Worm (Caenorhabditis elegans): ENCODE results near the gene srh-264.

The srh-264 gene

DNA sequence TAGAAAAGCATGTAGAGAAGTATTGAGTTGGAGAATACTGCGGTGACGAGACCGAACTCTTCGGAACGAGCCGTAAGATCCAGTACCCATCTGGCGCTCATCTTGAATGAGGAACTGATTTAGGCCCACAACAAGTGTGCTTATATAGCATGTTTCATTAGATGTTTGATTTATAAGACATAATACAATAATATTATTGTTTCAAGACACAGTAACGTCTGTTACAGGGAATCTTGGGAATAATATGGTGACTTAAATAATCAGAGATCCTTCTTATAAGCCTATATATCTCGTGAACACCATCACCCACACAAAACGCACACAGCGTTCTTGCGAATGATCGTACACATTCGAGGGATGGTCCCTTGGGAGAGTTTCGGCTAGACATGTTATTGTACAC, 30.2 kb upstream of the srh-264 start, which contains the start of gene str-88:
Gene str-88 (minus strand): TSS at position 101 of the 400 bp plus-strand sequence.
- TF ChIP-seq nhr-11 (tag; optimal IDR thresholded peaks at IDR 0.05): no peak
- no peak for TF ChIP-seq ztf-1 (GFP tag; conservative IDR thresholded peaks at IDR 0.05)
- no peak for TF ChIP-seq ztf-11 (tag; optimal IDR thresholded peaks at IDR 0.05)
- TF ChIP-seq ceh-16 (tag; optimal IDR thresholded peaks at IDR 0.05): no peak
- TF ChIP-seq mbf-1 (tag; optimal IDR thresholded peaks at IDR 0.05): no peak
- no peak for TF ChIP-seq crh-2 (tag; optimal IDR thresholded peaks at IDR 0.05)
- no peak for TF ChIP-seq nhr-25 (tag; optimal IDR thresholded peaks at IDR 0.05)

ce11 chrV:15384733-15385132, 29.2 kb upstream of the srh-264 start, which contains the start of gene str-102:
Gene str-102 (plus strand): TSS chrV:15385033.
- TF ChIP-seq dmd-4 (tag; optimal IDR thresholded peaks at IDR 0.05) (no peak), ceh-82 (tag; optimal IDR thresholded peaks at IDR 0.05) (no peak), gmeb-1 (tag; optimal IDR thresholded peaks at IDR 0.05) (no peak), crh-2 (tag; optimal IDR thresholded peaks at IDR 0.05) (no peak)

DNA sequence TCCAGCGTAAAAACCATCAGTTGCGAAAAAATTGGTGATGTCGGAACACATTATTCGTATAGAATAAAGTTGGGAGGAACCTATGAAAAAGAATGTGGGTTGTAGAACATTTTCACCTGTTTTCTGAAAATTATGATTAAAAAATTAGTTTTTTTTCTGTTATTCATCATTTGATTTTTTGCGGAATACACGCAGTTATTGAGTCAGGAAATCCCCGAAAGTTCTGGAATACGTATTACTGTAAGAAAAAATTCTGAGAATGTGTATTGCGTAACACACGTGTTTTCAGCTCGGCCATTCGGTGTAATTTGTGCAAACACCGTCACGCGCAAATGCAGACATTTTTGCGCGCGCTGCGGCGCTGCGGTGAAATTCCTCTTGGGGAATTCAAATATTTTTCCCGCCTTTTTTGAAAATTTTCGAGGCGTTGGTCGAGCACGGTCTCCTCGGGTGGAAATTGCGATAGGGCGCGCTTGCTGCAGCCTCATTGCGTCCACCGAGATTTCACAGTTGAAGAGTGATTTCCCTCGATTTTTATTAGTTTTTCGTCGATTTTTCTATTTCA, 25.0 kb upstream of the srh-264 start, which contains the start of gene srh-170:
Gene srh-170 (minus strand): TSS at position 51 of the 565 bp plus-strand sequence.
- TF ChIP-seq nhr-21 (tag; optimal IDR thresholded peaks at IDR 0.05) (no peak), mab-5 (tag; optimal IDR thresholded peaks at IDR 0.05) (no peak), C34F6.9 (tag; optimal IDR thresholded peaks at IDR 0.05) (no peak)

- TF ChIP-seq zag-1 (tag; optimal IDR thresholded peaks at IDR 0.05): no peak
- no peak for TF ChIP-seq lin-13 (GFP tag; optimal IDR thresholded peaks at IDR 0.05)
- TF ChIP-seq ztf-4 (tag; optimal IDR thresholded peaks at IDR 0.05): no peak
- TF ChIP-seq dmd-4 (tag; optimal IDR thresholded peaks at IDR 0.05): no peak
- TF ChIP-seq mdl-1 (tag; optimal IDR thresholded peaks at IDR 0.05): no peak
- no peak for TF ChIP-seq nhr-12 (tag; optimal IDR thresholded peaks at IDR 0.05)
These were observed 21.9 kb upstream of the srh-264 start for ce11 chrV:15392064-15392463.

ce11 chrV:15394906-15395305, 19.0 kb upstream of the srh-264 start, which contains the start of gene T06E6.1:
Gene T06E6.1 (minus strand): TSS chrV:15394961.
- no peak for TF ChIP-seq ama-1 (optimal IDR thresholded peaks at IDR 0.05)
- TF ChIP-seq R02D3.7 (tag; optimal IDR thresholded peaks at IDR 0.05): no peak
- TF ChIP-seq Y55F3AM.14 (GFP tag; optimal IDR thresholded peaks at IDR 0.05): no peak
- no peak for TF ChIP-seq blmp-1 (tag; optimal IDR thresholded peaks at IDR 0.05; ENCODE audit: insufficient read depth)
- TF ChIP-seq gmeb-1 (tag; optimal IDR thresholded peaks at IDR 0.05): peak; percentile 68
- no peak for TF ChIP-seq nhr-12 (tag; optimal IDR thresholded peaks at IDR 0.05)
- peak; percentile 5 for TF ChIP-seq unc-55 (GFP tag; optimal IDR thresholded peaks at IDR 0.05)
- TF ChIP-seq lin-13 (GFP tag; optimal IDR thresholded peaks at IDR 0.05): peak; percentile 28
- TF ChIP-seq mdl-1 (tag; optimal IDR thresholded peaks at IDR 0.05): no peak
- TF ChIP-seq lsy-2 (tag; optimal IDR thresholded peaks at IDR 0.05): peak in 1 of 2 experiments; percentile 23
- TF ChIP-seq ztf-4 (tag; optimal IDR thresholded peaks at IDR 0.05): no peak
- TF ChIP-seq crh-2 (tag; optimal IDR thresholded peaks at IDR 0.05): no peak

DNA sequence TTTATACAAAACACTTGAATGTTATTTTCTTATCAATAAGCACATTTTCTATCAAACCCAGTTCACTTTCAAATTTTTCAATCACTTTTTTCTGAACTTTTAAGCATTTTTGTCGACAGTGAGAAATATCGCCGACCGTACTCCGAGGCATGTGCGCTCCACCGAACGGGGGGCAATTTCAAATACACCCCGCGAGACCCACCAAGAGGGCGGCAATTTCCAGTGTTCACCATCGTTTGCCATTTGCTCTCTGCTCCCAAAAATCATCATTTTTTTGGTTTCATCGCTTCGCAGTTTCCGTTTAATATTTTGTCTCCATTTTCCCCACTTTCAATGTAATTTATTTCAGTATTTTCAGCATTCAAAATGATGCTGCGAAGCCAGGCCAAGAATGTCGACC, 18.6 kb upstream of the srh-264 start, which contains the start of gene cyb-3:
Gene cyb-3 (plus strand): TSS at position 350 of the 400 bp plus-strand sequence.
- no peak for TF ChIP-seq nhr-129 (tag; optimal IDR thresholded peaks at IDR 0.05)
- no peak for TF ChIP-seq fos-1 (tag; optimal IDR thresholded peaks at IDR 0.05)
- no peak for TF ChIP-seq skn-1 (tag; optimal IDR thresholded peaks at IDR 0.05)
- TF ChIP-seq nhr-25 (tag; optimal IDR thresholded peaks at IDR 0.05): no peak
- TF ChIP-seq nhr-11 (tag; optimal IDR thresholded peaks at IDR 0.05): no peak
- TF ChIP-seq mab-5 (tag; optimal IDR thresholded peaks at IDR 0.05): no peak
- TF ChIP-seq elt-1 (tag; optimal IDR thresholded peaks at IDR 0.05): no peak
- no peak for TF ChIP-seq nhr-77 (tag; optimal IDR thresholded peaks at IDR 0.05)
- no peak for TF ChIP-seq nhr-12 (tag; optimal IDR thresholded peaks at IDR 0.05)
- no peak for TF ChIP-seq F13H6.1 (tag; optimal IDR thresholded peaks at IDR 0.05)
- TF ChIP-seq lin-13 (GFP tag; optimal IDR thresholded peaks at IDR 0.05): no peak
- TF ChIP-seq mdl-1 (tag; optimal IDR thresholded peaks at IDR 0.05): no peak
- TF ChIP-seq ztf-4 (tag; optimal IDR thresholded peaks at IDR 0.05): no peak

DNA sequence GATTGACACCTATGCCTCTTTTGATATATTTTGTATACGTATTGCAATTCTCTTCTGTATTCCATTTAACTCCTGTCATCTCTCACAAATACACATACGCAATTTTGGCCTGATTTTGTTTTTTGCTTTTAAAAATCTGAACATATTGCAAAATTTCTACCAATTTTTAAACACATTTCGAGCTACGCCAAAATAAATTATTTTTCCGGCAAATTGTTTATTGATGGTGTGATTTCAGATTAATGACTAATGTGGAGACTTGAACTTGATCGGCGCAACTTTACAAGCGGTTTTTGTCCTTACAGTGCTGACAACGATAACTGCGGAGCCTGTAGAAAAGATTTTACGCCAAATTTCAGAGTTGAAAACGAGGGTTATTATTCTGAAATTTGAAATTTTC, 16.8 kb upstream of the srh-264 start:
- TF ChIP-seq skn-1 (tag; optimal IDR thresholded peaks at IDR 0.05): no peak

All from whole organism, L2 larva.